Worm (Caenorhabditis elegans): ENCODE measurements around the gene F45D3.2.

F45D3.2 gene

ce11 chrV:12555872-12556271, 15.0 kb downstream of the F45D3.2 start:
- TF ChIP-seq nhr-23 (tag; optimal IDR thresholded peaks at IDR 0.05) (no peak), fos-1 (tag; optimal IDR thresholded peaks at IDR 0.05) (no peak), nhr-6 (tag; optimal IDR thresholded peaks at IDR 0.05) (no peak), ZK546.5 (tag; optimal IDR thresholded peaks at IDR 0.05) (no peak), blmp-1 (tag; optimal IDR thresholded peaks at IDR 0.05; ENCODE audit: insufficient read depth) (peak; percentile 38), nhr-129 (tag; optimal IDR thresholded peaks at IDR 0.05) (peak; percentile 47), gmeb-1 (tag; optimal IDR thresholded peaks at IDR 0.05) (peak; percentile 13), sma-9 (GFP tag; optimal IDR thresholded peaks at IDR 0.05) (peak; percentile 51), sma-9 (tag; optimal IDR thresholded peaks at IDR 0.05) (no peak), mbf-1 (tag; optimal IDR thresholded peaks at IDR 0.05) (no peak), alr-1 (tag; optimal IDR thresholded peaks at IDR 0.05) (no peak), nhr-21 (tag; optimal IDR thresholded peaks at IDR 0.05) (peak; percentile 58), ceh-82 (tag; optimal IDR thresholded peaks at IDR 0.05) (no peak), unc-55 (GFP tag; optimal IDR thresholded peaks at IDR 0.05) (no peak), ztf-11 (tag; optimal IDR thresholded peaks at IDR 0.05) (no peak), sma-3 (GFP tag; optimal IDR thresholded peaks at IDR 0.05) (peak; percentile 78), ama-1 (optimal IDR thresholded peaks at IDR 0.05) (peak; percentile 24), Y55F3AM.14 (GFP tag; optimal IDR thresholded peaks at IDR 0.05) (no peak), nhr-12 (tag; optimal IDR thresholded peaks at IDR 0.05) (no peak)

ce11 chrV:12556904-12557303, 16.1 kb downstream of the F45D3.2 start:
- TF ChIP-seq sma-3 (GFP tag; optimal IDR thresholded peaks at IDR 0.05), result peak; percentile 32
- peak; percentile 70 for TF ChIP-seq nhr-21 (tag; optimal IDR thresholded peaks at IDR 0.05)
- no peak for TF ChIP-seq crh-2 (tag; optimal IDR thresholded peaks at IDR 0.05)
- TF ChIP-seq Y55F3AM.14 (GFP tag; optimal IDR thresholded peaks at IDR 0.05), result no peak
- TF ChIP-seq ama-1 (optimal IDR thresholded peaks at IDR 0.05), result peak; percentile 10
- TF ChIP-seq nhr-237 (tag; optimal IDR thresholded peaks at IDR 0.05), result no peak
- no peak for TF ChIP-seq elt-3 (tag; optimal IDR thresholded peaks at IDR 0.05)
- TF ChIP-seq sma-9 (GFP tag; optimal IDR thresholded peaks at IDR 0.05), result peak; percentile 41
- TF ChIP-seq sma-9 (tag; optimal IDR thresholded peaks at IDR 0.05), result no peak
- TF ChIP-seq gmeb-1 (tag; optimal IDR thresholded peaks at IDR 0.05), result peak; percentile 8

ce11 chrV:12560328-12560782, 19.5 kb downstream of the F45D3.2 start, which contains the start of gene sel-1:
Gene sel-1 (plus strand): TSS chrV:12560732.
- TF ChIP-seq F13H6.1 (tag; optimal IDR thresholded peaks at IDR 0.05) (no peak), lin-13 (GFP tag; optimal IDR thresholded peaks at IDR 0.05) (no peak), aly-2 (tag; optimal IDR thresholded peaks at IDR 0.05) (no peak), nhr-23 (tag; optimal IDR thresholded peaks at IDR 0.05) (no peak), lin-11 (tag; optimal IDR thresholded peaks at IDR 0.05) (no peak), mdl-1 (tag; optimal IDR thresholded peaks at IDR 0.05) (no peak), nhr-129 (tag; optimal IDR thresholded peaks at IDR 0.05) (no peak), sem-4 (tag; optimal IDR thresholded peaks at IDR 0.05) (no peak), nhr-11 (tag; optimal IDR thresholded peaks at IDR 0.05) (no peak), elt-1 (tag; optimal IDR thresholded peaks at IDR 0.05) (no peak), C34F6.9 (tag; optimal IDR thresholded peaks at IDR 0.05) (peak; percentile 48), egl-27 (tag; optimal IDR thresholded peaks at IDR 0.05) (no peak), nhr-10 (tag; optimal IDR thresholded peaks at IDR 0.05) (no peak), zag-1 (tag; optimal IDR thresholded peaks at IDR 0.05) (no peak), snpc-4 (tag; optimal IDR thresholded peaks at IDR 0.05) (no peak), nhr-77 (tag; optimal IDR thresholded peaks at IDR 0.05) (no peak), nhr-21 (tag; optimal IDR thresholded peaks at IDR 0.05) (no peak), Y55F3AM.14 (GFP tag; optimal IDR thresholded peaks at IDR 0.05) (no peak), blmp-1 (tag; optimal IDR thresholded peaks at IDR 0.05; ENCODE audit: insufficient read depth) (no peak), sma-3 (GFP tag; optimal IDR thresholded peaks at IDR 0.05) (no peak), ZK546.5 (tag; optimal IDR thresholded peaks at IDR 0.05) (no peak), unc-55 (GFP tag; optimal IDR thresholded peaks at IDR 0.05) (peak; percentile 31), lsy-2 (tag; optimal IDR thresholded peaks at IDR 0.05) (peak; percentile 1 to 19), ceh-16 (tag; optimal IDR thresholded peaks at IDR 0.05) (no peak), nhr-25 (tag; optimal IDR thresholded peaks at IDR 0.05) (no peak)

ce11 chrV:12563187-12563586, 22.3 kb downstream of the F45D3.2 start, which contains the start of gene mrps-5:
Gene mrps-5 (plus strand): TSS chrV:12563487.
- TF ChIP-seq nhr-6 (tag; optimal IDR thresholded peaks at IDR 0.05) (no peak), lin-11 (tag; optimal IDR thresholded peaks at IDR 0.05) (no peak), nhr-12 (tag; optimal IDR thresholded peaks at IDR 0.05) (no peak), nhr-11 (tag; optimal IDR thresholded peaks at IDR 0.05) (no peak), ztf-4 (tag; optimal IDR thresholded peaks at IDR 0.05) (no peak), lin-13 (GFP tag; optimal IDR thresholded peaks at IDR 0.05) (no peak), blmp-1 (tag; optimal IDR thresholded peaks at IDR 0.05; ENCODE audit: insufficient read depth) (no peak), elt-1 (tag; optimal IDR thresholded peaks at IDR 0.05) (no peak), mab-5 (tag; optimal IDR thresholded peaks at IDR 0.05) (no peak), skn-1 (tag; optimal IDR thresholded peaks at IDR 0.05) (no peak)

Data from whole organism, L2 larva.